Worm (Caenorhabditis elegans): ENCODE results near the gene K08D9.6.

ce11 chrV:3256809-3257208 is 22.0 kb upstream of the K08D9.6 start:
- TF ChIP-seq unc-62 (GFP tag; optimal IDR thresholded peaks at IDR 0.05 in 1 of 2) (no peak), unc-62 (tag; optimal IDR thresholded peaks at IDR 0.05) (no peak), fos-1 (tag; optimal IDR thresholded peaks at IDR 0.05) (no peak), nhr-28 (tag; optimal IDR thresholded peaks at IDR 0.05) (no peak), F26F4.8 (GFP tag; conservative IDR thresholded peaks at IDR 0.05) (no peak), nhr-42 (GFP tag; IDR thresholded peaks at IDR 0.05) (no peak), jun-1 (tag; optimal IDR thresholded peaks at IDR 0.05) (no peak), mdl-1 (tag; optimal IDR thresholded peaks at IDR 0.05) (no peak), skn-1 (tag; optimal IDR thresholded peaks at IDR 0.05) (no peak), fkh-10 (GFP tag; optimal IDR thresholded peaks at IDR 0.05) (no peak), dve-1 (tag; optimal IDR thresholded peaks at IDR 0.05; ENCODE audit: insufficient read depth) (no peak), ztf-11 (tag; optimal IDR thresholded peaks at IDR 0.05) (no peak)
